Fruit fly (Drosophila melanogaster) whole organism, embryonic: ENCODE measurements around the gene CG13996.

ENCODE experiments used
- Asciz ChIP-seq: fragments of 200-800 bp; sonication (Bioruptor generic); optimal IDR thresholded peaks from 2 replicates; lab custom pipeline; 2017; ENCODE audit warnings: missing biosample characterization, mild to moderate bottlenecking, missing genetic modification characterization, missing genetic modification reagents
- CG10267 ChIP-seq: fragments of 200-800 bp; sonication (Bioruptor generic); optimal IDR thresholded peaks from 2 replicates; lab custom pipeline; 2018; ENCODE audit warnings: missing biosample characterization, mild to moderate bottlenecking, missing genetic modification characterization, moderate library complexity
- CG12104 ChIP-seq: fragments of 200-800 bp; sonication (Bioruptor generic); optimal IDR thresholded peaks from 3 replicates; lab custom pipeline; 2016; ENCODE audit warnings: missing biosample characterization, missing genetic modification characterization
- CG12219 ChIP-seq: fragments of 200-800 bp; sonication (Bioruptor generic); optimal IDR thresholded peaks from 3 replicates; lab custom pipeline; 2018; ENCODE audit warnings: missing biosample characterization, mild to moderate bottlenecking, missing genetic modification characterization
- CG1233 ChIP-seq: fragments of 200-800 bp; sonication (Bioruptor generic); optimal IDR thresholded peaks from 4 replicates; lab custom pipeline; 2018; ENCODE audit warnings: missing biosample characterization, mild to moderate bottlenecking, missing genetic modification characterization
- CG13894 ChIP-seq: fragments of 200-800 bp; sonication (Bioruptor generic); optimal IDR thresholded peaks from 3 replicates; lab custom pipeline; 2018; ENCODE audit warnings: missing biosample characterization, mild to moderate bottlenecking, missing genetic modification characterization, moderate library complexity
- CG15479 ChIP-seq: fragments of 200-800 bp; sonication (Bioruptor generic); optimal IDR thresholded peaks from 3 replicates; lab custom pipeline; 2019; ENCODE audit warnings: missing biosample characterization, mild to moderate bottlenecking, missing genetic modification characterization, moderate library complexity
- CG17328 ChIP-seq: fragments of 200-800 bp; sonication (Bioruptor generic); IDR thresholded peaks from 2 replicates; pipeline ENCODE4 v1.3.6; 2022; ENCODE audit warnings: missing biosample characterization, missing genetic modification characterization
- CG2875 ChIP-seq: fragments of 200-800 bp; sonication (Bioruptor generic); optimal IDR thresholded peaks from 2 replicates; lab custom pipeline; 2017; ENCODE audit warnings: missing biosample characterization, mild to moderate bottlenecking, missing genetic modification characterization, missing genetic modification reagents
- CG31365 ChIP-seq: fragments of 200-800 bp; sonication (Bioruptor generic); optimal IDR thresholded peaks from 2 replicates; lab custom pipeline; 2018; ENCODE audit warnings: missing biosample characterization, mild to moderate bottlenecking, missing genetic modification characterization
- CG33557 ChIP-seq: fragments of 200-800 bp; sonication (Bioruptor generic); optimal IDR thresholded peaks from 2 replicates; lab custom pipeline; 2019; ENCODE audit warnings: missing biosample characterization, mild to moderate bottlenecking, missing genetic modification characterization, moderate library complexity
- CG5180 ChIP-seq: fragments of 200-800 bp; sonication (Bioruptor generic); optimal IDR thresholded peaks from 3 replicates; lab custom pipeline; 2017; ENCODE audit warnings: missing biosample characterization, missing genetic modification characterization, mild to moderate bottlenecking, moderate library complexity, missing genetic modification reagents
- CG6683 ChIP-seq: fragments of 200-800 bp; sonication (Bioruptor generic); optimal IDR thresholded peaks from 2 replicates; lab custom pipeline; 2017; ENCODE audit warnings: missing biosample characterization, mild to moderate bottlenecking, missing genetic modification characterization, missing genetic modification reagents
- CG6854 ChIP-seq: fragments of 200-800 bp; sonication (Bioruptor generic); optimal IDR thresholded peaks from 3 replicates; lab custom pipeline; 2017; ENCODE audit warnings: missing biosample characterization, mild to moderate bottlenecking, missing genetic modification characterization
- CG7556 ChIP-seq: fragments of 200-800 bp; sonication (Bioruptor generic); optimal IDR thresholded peaks from 2 replicates; lab custom pipeline; 2017; ENCODE audit warnings: missing biosample characterization, mild to moderate bottlenecking, missing genetic modification characterization
- CG7987 ChIP-seq: fragments of 200-800 bp; sonication (Bioruptor generic); optimal IDR thresholded peaks from 2 replicates; lab custom pipeline; 2018; ENCODE audit warnings: missing biosample characterization, mild to moderate bottlenecking, missing genetic modification characterization, moderate library complexity
- CG8281 ChIP-seq: fragments of 200-800 bp; sonication (Bioruptor generic); optimal IDR thresholded peaks from 2 replicates; lab custom pipeline; 2018; ENCODE audit warnings: missing biosample characterization, mild to moderate bottlenecking, missing genetic modification characterization, moderate library complexity
- D19A ChIP-seq: fragments of 200-800 bp; optimal IDR thresholded peaks from 3 replicates; lab custom pipeline; 2019; ENCODE audit warnings: missing biosample characterization, mild to moderate bottlenecking, missing genetic modification characterization, moderate library complexity
- D19B ChIP-seq: fragments of 200-800 bp; sonication (Bioruptor generic); optimal IDR thresholded peaks from 2 replicates; lab custom pipeline; 2017; ENCODE audit warnings: missing biosample characterization, mild to moderate bottlenecking, missing genetic modification characterization
- Dbx ChIP-seq: fragments of 200-800 bp; sonication (Bioruptor generic); IDR thresholded peaks from 3 replicates; pipeline ENCODE4 v1.3.6; 2022; ENCODE audit warnings: missing biosample characterization, missing genetic modification characterization
- Fer2 ChIP-seq: fragments of 200-800 bp; sonication (Bioruptor generic); optimal IDR thresholded peaks from 2 replicates; lab custom pipeline; 2018; ENCODE audit warnings: missing biosample characterization, mild to moderate bottlenecking, missing genetic modification characterization, moderate library complexity
- HLHmδ ChIP-seq: fragments of 200-800 bp; sonication (Bioruptor generic); optimal IDR thresholded peaks from 2 replicates; lab custom pipeline; 2018; ENCODE audit warnings: missing biosample characterization, mild to moderate bottlenecking, missing genetic modification characterization, moderate library complexity
- Hmr ChIP-seq: fragments of 200-800 bp; sonication (Bioruptor generic); optimal IDR thresholded peaks from 3 replicates; lab custom pipeline; 2017; ENCODE audit warnings: mild to moderate bottlenecking, missing biosample characterization, missing genetic modification reagents, missing genetic modification characterization
- Lhr ChIP-seq: fragments of 200-800 bp; sonication (Bioruptor generic); optimal IDR thresholded peaks from 3 replicates; lab custom pipeline; 2017; ENCODE audit warnings: mild to moderate bottlenecking, missing biosample characterization, missing genetic modification reagents, missing genetic modification characterization
- Lpt ChIP-seq: fragments of >200 bp; optimal IDR thresholded peaks from 2 replicates; lab custom pipeline; 2018; ENCODE audit warnings: missing biosample characterization, missing genetic modification characterization
- Med ChIP-seq: fragments of 200-800 bp; sonication (Bioruptor generic); peaks from one replicate; lab custom pipeline; 2016; ENCODE audit warnings: missing biosample characterization, missing genetic modification characterization, mild to moderate bottlenecking, inconsistent platforms, moderate library complexity
- Poxn ChIP-seq: fragments of 200-800 bp; sonication (Bioruptor generic); IDR thresholded peaks from 2 replicates; pipeline ENCODE4 v1.3.6; 2022; ENCODE audit warnings: missing biosample characterization, missing genetic modification characterization
- Rfx ChIP-seq: fragments of 200-800 bp; sonication (Bioruptor generic); IDR thresholded peaks from 2 replicates; pipeline ENCODE4 v1.3.6; 2022; ENCODE audit warnings: missing biosample characterization, missing genetic modification characterization
- Spps ChIP-seq: fragments of 200-800 bp; sonication (Bioruptor generic); optimal IDR thresholded peaks from 2 replicates; lab custom pipeline; 2018; ENCODE audit warnings: missing biosample characterization, mild to moderate bottlenecking, missing genetic modification characterization
- ac ChIP-seq: fragments of 200-800 bp; sonication (Bioruptor generic); optimal IDR thresholded peaks from 3 replicates; lab custom pipeline; 2017; ENCODE audit warnings: missing biosample characterization, mild to moderate bottlenecking, missing genetic modification characterization
- ash1 ChIP-seq: fragments of 200-800 bp; sonication (Bioruptor generic); optimal IDR thresholded peaks from 2 replicates; lab custom pipeline; 2018; ENCODE audit warnings: missing biosample characterization, mild to moderate bottlenecking, missing genetic modification characterization
- br ChIP-seq: fragments of >200 bp; optimal IDR thresholded peaks from 2 replicates; lab custom pipeline; 2017
- caup ChIP-seq: fragments of 200-800 bp; sonication (Bioruptor generic); optimal IDR thresholded peaks from 3 replicates; lab custom pipeline; 2017; ENCODE audit warnings: missing biosample characterization, mild to moderate bottlenecking, missing genetic modification characterization, moderate library complexity; ENCODE audit not compliant: severe bottlenecking
- croc ChIP-seq: fragments of 200-800 bp; sonication (Bioruptor generic); conservative IDR thresholded peaks from 3 replicates; pipeline ENCODE4 v1.3.6; 2022; ENCODE audit warnings: missing biosample characterization, missing genetic modification characterization
- crp ChIP-seq, 2 experiments: fragments of 200-800 bp; sonication (Bioruptor generic); optimal IDR thresholded peaks; 2 replicates in 1 of 2; 3 replicates in 1 of 2; lab custom pipeline; 2017; ENCODE audit warnings: missing biosample characterization in 2 of 2, missing genetic modification characterization in 2 of 2, mild to moderate bottlenecking in 1 of 2, moderate library complexity in 1 of 2
- disco-r ChIP-seq: fragments of 200-800 bp; sonication (Bioruptor generic); optimal IDR thresholded peaks from 2 replicates; lab custom pipeline; 2016; ENCODE audit warnings: missing biosample characterization, missing genetic modification characterization
- exex ChIP-seq: fragments of 200-800 bp; sonication (Bioruptor generic); optimal IDR thresholded peaks from 4 replicates; lab custom pipeline; 2018; ENCODE audit warnings: missing biosample characterization, mild to moderate bottlenecking, missing genetic modification characterization, moderate library complexity
- fd64A ChIP-seq: fragments of 200-800 bp; sonication (Bioruptor generic); optimal IDR thresholded peaks from 3 replicates; lab custom pipeline; 2018; ENCODE audit warnings: missing biosample characterization, mild to moderate bottlenecking, missing genetic modification characterization
- gsb ChIP-seq: fragments of 200-800 bp; sonication (Bioruptor generic); IDR thresholded peaks from 2 replicates; pipeline ENCODE4 v1.3.6; 2022; ENCODE audit warnings: missing biosample characterization, missing genetic modification characterization
- gt ChIP-seq: fragments of 200-800 bp; sonication (Bioruptor generic); IDR thresholded peaks from 2 replicates; pipeline ENCODE4 v1.3.6; 2022; ENCODE audit warnings: missing biosample characterization, missing genetic modification characterization
- lbe ChIP-seq: fragments of 200-800 bp; sonication (Bioruptor generic); optimal IDR thresholded peaks from 2 replicates; lab custom pipeline; 2016; ENCODE audit warnings: missing biosample characterization, mild to moderate bottlenecking, missing genetic modification characterization
- nerfin-1 ChIP-seq: fragments of 200-800 bp; sonication (Bioruptor generic); optimal IDR thresholded peaks from 3 replicates; lab custom pipeline; 2019; ENCODE audit warnings: missing biosample characterization, mild to moderate bottlenecking, missing genetic modification characterization, moderate library complexity
- oc ChIP-seq: fragments of 200-800 bp; sonication (Bioruptor generic); optimal IDR thresholded peaks from 2 replicates; lab custom pipeline; 2018; ENCODE audit warnings: missing biosample characterization, mild to moderate bottlenecking, missing genetic modification characterization, moderate library complexity
- odd ChIP-seq: fragments of 200-800 bp; sonication (Bioruptor generic); optimal IDR thresholded peaks from 2 replicates; lab custom pipeline; 2017; ENCODE audit warnings: missing biosample characterization, mild to moderate bottlenecking, missing genetic modification characterization
- pb ChIP-seq: fragments of 200-800 bp; sonication (Bioruptor generic); optimal IDR thresholded peaks from 3 replicates; lab custom pipeline; 2016; ENCODE audit warnings: missing biosample characterization, missing genetic modification characterization
- pzg ChIP-seq: fragments of 200-800 bp; sonication (Bioruptor generic); optimal IDR thresholded peaks from 3 replicates; lab custom pipeline; 2018; ENCODE audit warnings: missing biosample characterization, mild to moderate bottlenecking, missing genetic modification characterization, moderate library complexity
- ranshi ChIP-seq: fragments of 200-800 bp; sonication (Bioruptor generic); IDR thresholded peaks from 2 replicates; pipeline ENCODE4 v1.3.6; 2022; ENCODE audit warnings: missing biosample characterization, missing genetic modification characterization
- unpg ChIP-seq: fragments of 200-800 bp; sonication (Bioruptor generic); optimal IDR thresholded peaks from 3 replicates; lab custom pipeline; 2018; ENCODE audit warnings: missing biosample characterization, mild to moderate bottlenecking, missing genetic modification characterization, moderate library complexity

The CG13996 gene

dm6 chr2L:5997609-5998229 lies 22.9 kb upstream of the CG13996 start (continued):
- TF ChIP-seq Lpt (GFP tag; lab: Kevin White, UChicago) (no peak), CG7987 (GFP tag; lab: Kevin White, UChicago) (peak; percentile 66), Med (GFP tag; lab: Kevin White, UChicago) (peak; percentile 94), unpg (peak; percentile 51), ranshi (GFP tag; lab: Robert Waterston, UW) (peak; percentile 23; the same call in 1 of the 2 replicates), CG5180 (GFP tag; lab: Kevin White, UChicago) (peak; percentile 72), br (lab: Kevin White, UChicago) (no peak), disco-r (GFP tag; lab: Kevin White, UChicago) (no peak), CG15479 (peak; percentile 10), Rfx (GFP tag; lab: Robert Waterston, UW) (peak; percentile 28; the same call in 1 of the 2 replicates), pb (GFP tag; lab: Kevin White, UChicago) (peak; percentile 46), Poxn (GFP tag; lab: Robert Waterston, UW) (no peak), Hmr (GFP tag; lab: Kevin White, UChicago) (no peak), Fer2 (tag; lab: Kevin White, UChicago) (peak; percentile 50), HLHmδ (GFP tag; lab: Kevin White, UChicago) (peak; percentile 68), Dbx (GFP tag; lab: Robert Waterston, UW) (peak; percentile 32; the same call in 1 of the 3 replicates), CG1233 (GFP tag; lab: Kevin White, UChicago) (peak; percentile 73), gt (GFP tag; lab: Robert Waterston, UW) (0 out of 2 replicates have a peak, but pooled peaks have one; percentile 34), D19B (no peak), lbe (GFP tag; lab: Kevin White, UChicago) (no peak), CG8281 (tag; lab: Kevin White, UChicago) (peak; percentile 33), croc (GFP tag; lab: Robert Waterston, UW) (no peak), CG31365 (peak; percentile 74), CG6683 (GFP tag; lab: Kevin White, UChicago) (peak; percentile 41), nerfin-1 (tag; lab: Kevin White, UChicago) (peak; percentile 72), Lhr (GFP tag; lab: Kevin White, UChicago) (no peak), CG7556 (GFP tag; lab: Kevin White, UChicago) (peak; percentile 1), CG13894 (tag; lab: Kevin White, UChicago) (peak; percentile 42), crp (GFP tag; optimal IDR thresholded peaks at IDR 0.05; lab: Kevin White, UChicago) (peak in 1 of 2 experiments; percentile 32), odd (peak; percentile 84), Asciz (GFP tag; lab: Kevin White, UChicago) (peak; percentile 79), CG33557 (peak; percentile 66), CG6854 (GFP tag; lab: Kevin White, UChicago) (peak; percentile 67), gsb (GFP tag; lab: Robert Waterston, UW) (peak; percentile 34; the same call in 1 of the 2 replicates), CG10267 (tag; lab: Kevin White, UChicago) (peak; percentile 39), ash1 (GFP tag; lab: Kevin White, UChicago) (no peak), Spps (tag; lab: Kevin White, UChicago) (peak; percentile 30), CG12104 (GFP tag; lab: Kevin White, UChicago) (no peak), fd64A (GFP tag; lab: Kevin White, UChicago) (peak; percentile 78), caup (GFP tag; lab: Kevin White, UChicago) (peak; percentile 87), CG12219 (GFP tag; lab: Kevin White, UChicago) (peak; percentile 73), ac (GFP tag; lab: Kevin White, UChicago) (peak; percentile 6), exex (tag; lab: Kevin White, UChicago) (peak; percentile 4), CG2875 (GFP tag; lab: Kevin White, UChicago) (peak; percentile 49), D19A (peak; percentile 34), CG17328 (GFP tag; lab: Robert Waterston, UW) (peak; percentile 26; the same call in 1 of the 2 replicates), oc (tag; lab: Kevin White, UChicago) (peak; percentile 18), pzg (peak; percentile 13)
